Worm (Caenorhabditis elegans) whole organism, mixed stage, embryonic: ENCODE measurements around the gene F57G9.7.

ENCODE experiments used
- blmp-1 ChIP-seq: fragments of 150-350 bp; optimal IDR thresholded peaks from 2 replicates; lab custom pipeline; 2014; ENCODE audit warnings: missing biosample characterization, missing genetic modification characterization
- ceh-39 ChIP-seq: fragments of 150-350 bp; optimal IDR thresholded peaks from 2 replicates; lab custom pipeline; 2014; ENCODE audit warnings: missing biosample characterization, missing genetic modification characterization
- ceh-43 ChIP-seq: fragments of 200-800 bp; sonication (Bioruptor generic); optimal IDR thresholded peaks from 2 replicates; lab custom pipeline; 2018; ENCODE audit warnings: mild to moderate bottlenecking, missing genetic modification characterization, moderate library complexity, missing compliant biosample characterization
- elt-1 ChIP-seq: sonication (generic microtip); optimal IDR thresholded peaks from 2 replicates; lab custom pipeline; 2017; ENCODE audit warnings: missing genetic modification characterization, mild to moderate bottlenecking, missing compliant biosample characterization, antibody characterized with exemption, moderate library complexity, borderline replicate concordance; ENCODE audit not compliant: insufficient read depth
- elt-3 ChIP-seq: fragments of 150-350 bp; optimal IDR thresholded peaks from 2 replicates; lab custom pipeline; 2014; ENCODE audit warnings: missing biosample characterization, missing genetic modification characterization
- hlh-1 ChIP-seq: fragments of 150-350 bp; optimal IDR thresholded peaks from 2 replicates; lab custom pipeline; 2014; ENCODE audit warnings: missing biosample characterization, missing genetic modification reagents, missing genetic modification characterization
- lin-13 ChIP-seq: fragments of 150-350 bp; optimal IDR thresholded peaks from 2 replicates; lab custom pipeline; 2014; ENCODE audit warnings: missing biosample characterization, missing genetic modification characterization
- mep-1 ChIP-seq: fragments of 150-350 bp; optimal IDR thresholded peaks from 2 replicates; lab custom pipeline; 2017; ENCODE audit warnings: missing biosample characterization, missing genetic modification reagents, missing genetic modification characterization, inconsistent platforms
- nhr-237 ChIP-seq: fragments of 150-350 bp; optimal IDR thresholded peaks from 2 replicates; lab custom pipeline; 2014; ENCODE audit warnings: missing biosample characterization, missing genetic modification characterization
- nhr-28 ChIP-seq: fragments of 150-350 bp; optimal IDR thresholded peaks from 2 replicates; lab custom pipeline; 2014; ENCODE audit warnings: missing biosample characterization, missing genetic modification characterization
- snpc-4 ChIP-seq: fragments of 150-350 bp; optimal IDR thresholded peaks from 2 replicates; lab custom pipeline; 2014; ENCODE audit warnings: missing biosample characterization, missing genetic modification characterization
- unc-39 ChIP-seq: fragments of 150-350 bp; optimal IDR thresholded peaks from 2 replicates; lab custom pipeline; 2014; ENCODE audit warnings: missing biosample characterization, missing genetic modification characterization
- unc-62 ChIP-seq: fragments of 150-350 bp; optimal IDR thresholded peaks from 2 replicates; lab custom pipeline; 2014; ENCODE audit warnings: missing biosample characterization, missing genetic modification reagents, missing genetic modification characterization
- ztf-11 ChIP-seq: fragments of 150-350 bp; optimal IDR thresholded peaks from 2 replicates; lab custom pipeline; 2014; ENCODE audit warnings: missing biosample characterization, missing genetic modification characterization

DNA sequence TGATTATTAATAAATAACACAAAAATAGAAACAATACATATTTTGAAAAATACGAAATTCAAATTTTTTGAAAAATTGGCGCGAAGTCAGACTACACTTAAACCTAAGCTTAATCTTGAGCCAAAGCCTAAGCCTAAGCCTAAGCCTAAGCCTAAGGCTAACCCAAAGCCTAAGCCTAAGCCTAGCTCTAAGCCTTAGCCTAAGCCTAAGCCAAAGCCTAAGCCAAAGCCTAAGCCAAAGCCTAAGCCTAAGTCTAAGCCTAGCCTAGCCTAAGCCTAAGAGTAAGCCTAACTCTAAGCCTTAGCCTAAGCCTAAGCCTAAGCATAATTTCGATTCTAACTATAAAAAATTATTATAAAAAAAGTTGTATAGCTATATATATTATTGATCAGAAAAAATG, 16.7 kb downstream of the F57G9.7 start:
- TF ChIP-seq lin-13 = no peak
- no peak for TF ChIP-seq snpc-4 (tag; lab: Kevin White, UChicago)
- no peak for TF ChIP-seq ceh-43 (GFP tag; lab: Kevin White, UChicago)
- no peak for TF ChIP-seq nhr-28 (tag; lab: Kevin White, UChicago)
- no peak for TF ChIP-seq nhr-237 (tag; lab: Kevin White, UChicago)
- no peak for TF ChIP-seq unc-39 (tag; lab: Kevin White, UChicago)
- TF ChIP-seq blmp-1 = no peak
- TF ChIP-seq elt-1 (tag; lab: Kevin White, UChicago) = no peak
- no peak for TF ChIP-seq ceh-39
- TF ChIP-seq ztf-11 (tag; lab: Kevin White, UChicago) = no peak
- no peak for TF ChIP-seq unc-62 (GFP tag; lab: Kevin White, UChicago)
- TF ChIP-seq hlh-1 (tag; lab: Kevin White, UChicago) = no peak
- no peak for TF ChIP-seq mep-1 (tag; lab: Kevin White, UChicago)
- TF ChIP-seq elt-3 = no peak
